Fruit fly (Drosophila melanogaster) Kc167 (cell line): ENCODE results near the gene Doc3.

Source experiments
- Myc ChIP-seq: fragments of >200 bp; optimal IDR thresholded peaks from 2 replicates; lab custom pipeline; 2017; ENCODE audit warnings: missing external identifiers
- Sin3A ChIP-seq: fragments of >200 bp; optimal IDR thresholded peaks from 2 replicates; lab custom pipeline; 2018; ENCODE audit warnings: missing external identifiers
- h ChIP-seq: fragments of >200 bp; optimal IDR thresholded peaks from 3 replicates; lab custom pipeline; 2018; ENCODE audit warnings: missing external identifiers
- insv ChIP-seq: fragments of >200 bp; optimal IDR thresholded peaks from 3 replicates; lab custom pipeline; 2018; ENCODE audit warnings: missing external identifiers
- psq ChIP-seq: fragments of >200 bp; optimal IDR thresholded peaks from 2 replicates; lab custom pipeline; 2017; ENCODE audit warnings: missing external identifiers

DNA sequence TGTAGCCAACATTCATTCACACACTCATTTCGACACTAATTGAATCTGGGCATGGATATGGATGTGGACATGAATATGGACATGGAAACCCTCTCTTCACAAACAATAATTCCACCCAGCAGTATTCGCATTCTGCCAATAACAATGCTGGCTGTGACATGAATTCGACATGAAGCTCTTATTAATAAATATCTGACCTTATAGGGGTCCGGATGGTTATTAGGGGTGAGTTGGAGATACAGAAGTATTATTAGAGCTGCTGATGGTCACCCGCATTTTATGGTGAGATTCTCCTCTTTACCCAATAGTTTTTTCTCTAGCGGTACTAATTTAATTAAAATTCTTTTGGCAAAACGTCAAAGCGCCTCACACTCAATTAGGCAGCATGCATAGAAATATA lies 49.2 kb downstream of the Doc3 start:
- no peak for TF ChIP-seq psq (lab: Kevin White, UChicago)
- no peak for TF ChIP-seq h
- no peak for TF ChIP-seq insv (lab: Kevin White, UChicago)
- TF ChIP-seq Myc (lab: Kevin White, UChicago), result no peak
- no peak for TF ChIP-seq Sin3A
